Worm (Caenorhabditis elegans) whole organism, L1 larva: Measurements from ENCODE around the gene C47E12.10.

Experiments used
- elt-2 ChIP-seq: sonication (generic microtip); optimal IDR thresholded peaks from 2 replicates; lab custom pipeline; 2016; ENCODE audit warnings: missing genetic modification characterization, mild to moderate bottlenecking, inconsistent platforms, missing compliant biosample characterization, missing genetic modification reagents
- hlh-17 ChIP-seq: fragments of 200-800 bp; sonication (Bioruptor generic); optimal IDR thresholded peaks from 2 replicates; lab custom pipeline; 2018; ENCODE audit warnings: missing genetic modification characterization, mild to moderate bottlenecking, missing compliant biosample characterization, moderate library complexity, borderline replicate concordance
- lin-13 ChIP-seq: fragments of 150-350 bp; optimal IDR thresholded peaks from 2 replicates; lab custom pipeline; 2014; ENCODE audit warnings: missing biosample characterization, missing genetic modification reagents, missing genetic modification characterization
- nhr-12 ChIP-seq: sonication (generic microtip); optimal IDR thresholded peaks from 2 replicates; lab custom pipeline; 2017; ENCODE audit warnings: missing biosample characterization, missing genetic modification characterization
- nhr-90 ChIP-seq: sonication (generic microtip); optimal IDR thresholded peaks from 2 replicates; lab custom pipeline; 2016; ENCODE audit warnings: mild to moderate bottlenecking, missing genetic modification characterization, missing compliant biosample characterization; ENCODE audit not compliant: poor library complexity
- skn-1 ChIP-seq: fragments of 150-350 bp; optimal IDR thresholded peaks from 2 replicates; lab custom pipeline; 2014; ENCODE audit warnings: missing biosample characterization, missing genetic modification characterization
- sox-4 ChIP-seq: sonication (generic microtip); optimal IDR thresholded peaks from 2 replicates; lab custom pipeline; 2016; ENCODE audit warnings: missing genetic modification characterization, missing compliant biosample characterization
- ztf-4 ChIP-seq: fragments of 150-350 bp; optimal IDR thresholded peaks from 2 replicates; lab custom pipeline; 2014; ENCODE audit warnings: missing biosample characterization, missing genetic modification characterization

DNA sequence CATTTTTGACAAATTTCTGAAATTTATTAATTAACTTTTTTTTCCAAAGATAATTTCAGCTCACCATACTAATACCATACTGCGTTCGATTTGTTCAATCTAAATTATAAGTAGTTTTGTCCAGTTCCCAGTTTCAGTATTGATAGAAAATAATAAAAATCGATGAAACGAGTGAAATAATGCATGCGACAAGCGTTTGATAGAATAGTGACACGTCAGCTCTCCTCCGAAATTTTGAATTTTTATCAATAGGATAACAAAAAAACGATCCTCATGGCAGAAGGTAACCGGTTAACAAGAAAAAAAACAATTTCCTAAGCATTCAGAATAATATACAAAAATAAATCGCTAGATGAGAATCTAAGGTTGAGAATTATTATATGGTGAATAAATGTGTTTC is 29.1 kb downstream of the C47E12.10 start, which contains the start of gene C47E12.3:
- TF ChIP-seq ztf-4 (tag; lab: Kevin White, UChicago) (no peak), lin-13 (GFP tag; lab: Kevin White, UChicago) (no peak), sox-4 (tag; lab: Kevin White, UChicago) (no peak), hlh-17 (GFP tag; lab: Kevin White, UChicago) (no peak), nhr-90 (tag; lab: Kevin White, UChicago) (no peak), skn-1 (no peak), nhr-12 (tag; lab: Kevin White, UChicago) (no peak), elt-2 (no peak)
